Worm (Caenorhabditis elegans): ENCODE measurements around the gene F54D5.2.
A peak's percentile ranks its signal among the peaks of the same experiment; 100 is the strongest.

F54D5.2 gene

ce11 chrII:11578327-11578726 lies 5.3 kb downstream of the F54D5.2 start, which contains the start of gene smc-6:
smc-6 (plus strand) TSS chrII:11578716.
- no peak for TF ChIP-seq mxl-2 (GFP tag; conservative IDR thresholded peaks at IDR 0.05)
- no peak for TF ChIP-seq attf-4 (tag; optimal IDR thresholded peaks at IDR 0.05)
- no peak for TF ChIP-seq lin-15B (tag; optimal IDR thresholded peaks at IDR 0.05)
- TF ChIP-seq F37D6.2 (tag; optimal IDR thresholded peaks at IDR 0.05) = no peak
- TF ChIP-seq ceh-62 (tag; optimal IDR thresholded peaks at IDR 0.05) = no peak
- TF ChIP-seq pha-4 (GFP tag; IDR thresholded peaks at IDR 0.05) = no peak
- TF ChIP-seq pha-4 (tag; optimal IDR thresholded peaks at IDR 0.05) = peak; percentile 47
- no peak for TF ChIP-seq fos-1 (tag; optimal IDR thresholded peaks at IDR 0.05)
- TF ChIP-seq egl-43 (GFP tag; IDR thresholded peaks at IDR 0.05) = no peak
- TF ChIP-seq daf-19 (GFP tag; conservative IDR thresholded peaks at IDR 0.05) = no peak
- no peak for TF ChIP-seq hlh-11 (tag; optimal IDR thresholded peaks at IDR 0.05)
- no peak for TF ChIP-seq ZK337.2 (GFP tag; IDR thresholded peaks at IDR 0.05)
- no peak for TF ChIP-seq Y75B8A.6 (GFP tag; IDR thresholded peaks at IDR 0.05)
- no peak for TF ChIP-seq ceh-20 (GFP tag; IDR thresholded peaks at IDR 0.05)
- no peak for TF ChIP-seq ceh-44 (GFP tag; IDR thresholded peaks at IDR 0.05)
- TF ChIP-seq zip-2 (tag; optimal IDR thresholded peaks at IDR 0.05) = no peak
- TF ChIP-seq daf-16 (GFP tag; optimal IDR thresholded peaks at IDR 0.05) = no peak
- peak; percentile 16 for TF ChIP-seq daf-16 (tag; optimal IDR thresholded peaks at IDR 0.05)
- TF ChIP-seq lin-29 (GFP tag; IDR thresholded peaks at IDR 0.05) = no peak
- TF ChIP-seq duxl-1 (tag; optimal IDR thresholded peaks at IDR 0.05; ENCODE audit: poor library complexity) = no peak
- TF ChIP-seq ceh-82 (tag; optimal IDR thresholded peaks at IDR 0.05) = no peak
- no peak for TF ChIP-seq lsy-2 (tag; optimal IDR thresholded peaks at IDR 0.05)
- TF ChIP-seq aha-1 (tag) = peak; percentile 56
- TF ChIP-seq T26A8.4 (GFP tag; IDR thresholded peaks at IDR 0.05) = no peak
- no peak for TF ChIP-seq hlh-30 (tag; optimal IDR thresholded peaks at IDR 0.05; ENCODE audit: insufficient read depth)
- TF ChIP-seq egl-27 (tag; optimal IDR thresholded peaks at IDR 0.05) = no peak
- TF ChIP-seq lin-1 (GFP tag; IDR thresholded peaks at IDR 0.05) = no peak
- no peak for TF ChIP-seq dmd-6 (GFP tag; IDR thresholded peaks at IDR 0.05)
- no peak for TF ChIP-seq nhr-10 (tag; optimal IDR thresholded peaks at IDR 0.05)
- TF ChIP-seq cey-2 (tag; optimal IDR thresholded peaks at IDR 0.05; ENCODE audit: borderline replicate concordance, insufficient read depth) = no peak
- no peak for TF ChIP-seq lim-7 (GFP tag; IDR thresholded peaks at IDR 0.05)
- TF ChIP-seq zip-11 (GFP tag; IDR thresholded peaks at IDR 0.05) = no peak
- no peak for TF ChIP-seq ztf-11 (tag; optimal IDR thresholded peaks at IDR 0.05)
- no peak for TF ChIP-seq zag-1 (tag; optimal IDR thresholded peaks at IDR 0.05)
- TF ChIP-seq mes-2 (tag; optimal IDR thresholded peaks at IDR 0.05; ENCODE audit: poor library complexity, severe bottlenecking) = peak; percentile 83
- no peak for TF ChIP-seq hif-1 (tag; optimal IDR thresholded peaks at IDR 0.05)
- TF ChIP-seq skn-1 (tag; optimal IDR thresholded peaks at IDR 0.05) = no peak
- no peak for TF ChIP-seq snpc-1.2 (GFP tag; IDR thresholded peaks at IDR 0.05)
- TF ChIP-seq arid-1 (GFP tag; conservative IDR thresholded peaks at IDR 0.05) = no peak
- TF ChIP-seq pqm-1 (tag; optimal IDR thresholded peaks at IDR 0.05) = no peak
- no peak for TF ChIP-seq ceh-32 (tag; optimal IDR thresholded peaks at IDR 0.05; ENCODE audit: poor library complexity)
- TF ChIP-seq dve-1 (tag; optimal IDR thresholded peaks at IDR 0.05; ENCODE audit: insufficient read depth) = peak; percentile 27
- TF ChIP-seq daf-12 (tag; optimal IDR thresholded peaks at IDR 0.05) = no peak
- TF ChIP-seq daf-8 (GFP tag; IDR thresholded peaks at IDR 0.05) = no peak
- TF ChIP-seq lin-13 (GFP tag; optimal IDR thresholded peaks at IDR 0.05) = no peak
- TF ChIP-seq Y48G9A.11 (GFP tag; IDR thresholded peaks at IDR 0.05) = no peak
- TF ChIP-seq mdl-1 (tag; optimal IDR thresholded peaks at IDR 0.05) = no peak
- TF ChIP-seq T20F7.1 (GFP tag; optimal IDR thresholded peaks at IDR 0.05) = no peak
- no peak for TF ChIP-seq ctbp-1 (GFP tag; IDR thresholded peaks at IDR 0.05)
- no peak for TF ChIP-seq lin-38 (GFP tag; IDR thresholded peaks at IDR 0.05)
- no peak for TF ChIP-seq rbr-2 (tag; optimal IDR thresholded peaks at IDR 0.05)
- no peak for TF ChIP-seq ceh-28 (tag; optimal IDR thresholded peaks at IDR 0.05)
- TF ChIP-seq dmd-9 (GFP tag; IDR thresholded peaks at IDR 0.05) = no peak
